Worm (Caenorhabditis elegans) whole organism, L2 larva: ENCODE data around the gene C47E12.2.

Experiments used
- ZK546.5 ChIP-seq: sonication (generic microtip); optimal IDR thresholded peaks from 2 replicates; lab custom pipeline; 2017; ENCODE audit warnings: missing biosample characterization, missing genetic modification characterization
- egl-27 ChIP-seq: sonication (generic microtip); optimal IDR thresholded peaks from 3 replicates; lab custom pipeline; 2017; ENCODE audit warnings: missing biosample characterization, missing genetic modification reagents, missing genetic modification characterization
- elt-3 ChIP-seq: sonication (generic microtip); optimal IDR thresholded peaks from 2 replicates; lab custom pipeline; 2017; ENCODE audit warnings: missing biosample characterization, missing genetic modification characterization
- fos-1 ChIP-seq: fragments of 150-350 bp; optimal IDR thresholded peaks from 2 replicates; lab custom pipeline; 2014; ENCODE audit warnings: missing biosample characterization, missing genetic modification characterization
- lsy-2 ChIP-seq, 2 experiments: fragments of 150-350 bp in 1 of 2; sonication (generic microtip) in 1 of 2; optimal IDR thresholded peaks; 2 replicates each; lab custom pipeline; 2014 to 2017; ENCODE audit warnings: missing biosample characterization in 2 of 2, missing genetic modification characterization in 2 of 2
- nhr-11 ChIP-seq: fragments of 150-350 bp; optimal IDR thresholded peaks from 2 replicates; lab custom pipeline; 2014; ENCODE audit warnings: missing biosample characterization, missing genetic modification characterization
- nhr-25 ChIP-seq: fragments of 150-350 bp; sonication (generic microtip); optimal IDR thresholded peaks from 3 replicates; lab custom pipeline; 2014; ENCODE audit warnings: missing biosample characterization, missing genetic modification characterization
- nhr-77 ChIP-seq: fragments of 150-350 bp; optimal IDR thresholded peaks from 2 replicates; lab custom pipeline; 2014; ENCODE audit warnings: missing biosample characterization, missing genetic modification characterization
- peb-1 ChIP-seq: fragments of 150-350 bp; optimal IDR thresholded peaks from 2 replicates; lab custom pipeline; 2014; ENCODE audit warnings: missing biosample characterization, missing genetic modification characterization
- snpc-4 ChIP-seq: fragments of 150-350 bp; optimal IDR thresholded peaks from 2 replicates; lab custom pipeline; 2014; ENCODE audit warnings: missing biosample characterization, missing genetic modification characterization
- ztf-11 ChIP-seq: sonication (generic microtip); optimal IDR thresholded peaks from 2 replicates; lab custom pipeline; 2017; ENCODE audit warnings: missing biosample characterization, missing genetic modification characterization
- ztf-4 ChIP-seq: fragments of 150-350 bp; optimal IDR thresholded peaks from 2 replicates; lab custom pipeline; 2014; ENCODE audit warnings: missing biosample characterization, missing genetic modification characterization

- no peak for TF ChIP-seq ztf-11 (tag; lab: Kevin White, UChicago)
- TF ChIP-seq fos-1 (tag; lab: Kevin White, UChicago): no peak
- no peak for TF ChIP-seq snpc-4 (tag; lab: Kevin White, UChicago)
- TF ChIP-seq ztf-4 (tag; lab: Kevin White, UChicago): no peak
- no peak for TF ChIP-seq nhr-77 (tag; lab: Kevin White, UChicago)
- TF ChIP-seq egl-27: no peak
- no peak for TF ChIP-seq ZK546.5
- no peak for TF ChIP-seq nhr-11 (tag; lab: Kevin White, UChicago)
- no peak for TF ChIP-seq elt-3
- TF ChIP-seq lsy-2 (tag; optimal IDR thresholded peaks at IDR 0.05; lab: Kevin White, UChicago): no peak
- TF ChIP-seq nhr-25: no peak
- no peak for TF ChIP-seq peb-1 (tag; lab: Kevin White, UChicago)
Observed at ce11 chrIV:9974392-9974791, 28.9 kb downstream of the C47E12.2 start, which contains the start of gene C47E12.9.
